Worm (Caenorhabditis elegans) whole organism, early embryonic: ENCODE measurements around the gene clec-205.
"Not testable (repeated sequence)": the region's sequence is repeated elsewhere in the genome, so short reads cannot be mapped to it uniquely, and the experiment has no call there.

Experiments used
- B0310.2 ChIP-seq: sonication (generic microtip); optimal IDR thresholded peaks from 2 replicates; lab custom pipeline; 2016; ENCODE audit warnings: mild to moderate bottlenecking, missing genetic modification characterization, missing compliant biosample characterization
- F13C5.2 ChIP-seq: sonication (generic microtip); optimal IDR thresholded peaks from 2 replicates; lab custom pipeline; 2017; ENCODE audit warnings: mild to moderate bottlenecking, missing genetic modification characterization, inconsistent platforms, missing compliant biosample characterization
- aly-1 ChIP-seq: sonication (generic microtip); optimal IDR thresholded peaks from 2 replicates; lab custom pipeline; 2016; ENCODE audit warnings: missing genetic modification characterization, missing compliant biosample characterization
- ama-1 ChIP-seq: fragments of 150-350 bp; optimal IDR thresholded peaks from 2 replicates; lab custom pipeline; 2014
- ceh-13 ChIP-seq: fragments of 200-800 bp; sonication (Bioruptor generic); optimal IDR thresholded peaks from 2 replicates; lab custom pipeline; 2018; ENCODE audit warnings: mild to moderate bottlenecking, missing genetic modification characterization, missing compliant biosample characterization
- ceh-36 ChIP-seq: sonication (generic microtip); optimal IDR thresholded peaks from 2 replicates; lab custom pipeline; 2016; ENCODE audit warnings: missing genetic modification characterization, inconsistent platforms, missing compliant biosample characterization
- ets-7 ChIP-seq: sonication (generic microtip); optimal IDR thresholded peaks from 2 replicates; lab custom pipeline; 2016; ENCODE audit warnings: missing genotype, missing genetic modification characterization, missing compliant biosample characterization
- flt-1 ChIP-seq: fragments of 200-800 bp; sonication (Bioruptor generic); IDR thresholded peaks from 2 replicates; pipeline ENCODE4 v1.3.6; 2022; ENCODE audit warnings: missing genetic modification characterization, missing compliant biosample characterization
- hmbx-1 ChIP-seq: sonication (generic microtip); optimal IDR thresholded peaks from 2 replicates; lab custom pipeline; 2016; ENCODE audit warnings: mild to moderate bottlenecking, missing genetic modification characterization, missing compliant biosample characterization
- hmg-4 ChIP-seq: fragments of 200-800 bp; sonication (Bioruptor generic); optimal IDR thresholded peaks from 2 replicates; lab custom pipeline; 2018; ENCODE audit warnings: mild to moderate bottlenecking, missing genetic modification characterization, missing compliant biosample characterization
- hnd-1 ChIP-seq: sonication (generic microtip); optimal IDR thresholded peaks from 2 replicates; lab custom pipeline; 2016; ENCODE audit warnings: missing genetic modification characterization, missing compliant biosample characterization
- pes-1 ChIP-seq: fragments of 200-800 bp; sonication (Bioruptor generic); IDR thresholded peaks from 2 replicates; pipeline ENCODE4 v1.3.6; 2022; ENCODE audit warnings: missing genetic modification reagents, missing genetic modification characterization, missing compliant biosample characterization
- scrt-1 ChIP-seq: fragments of 200-800 bp; sonication (Bioruptor generic); IDR thresholded peaks from 2 replicates; pipeline ENCODE4 v1.3.6; 2022; ENCODE audit warnings: missing genetic modification characterization, missing compliant biosample characterization
- sea-1 ChIP-seq: fragments of 200-800 bp; sonication (Bioruptor generic); conservative IDR thresholded peaks from 2 replicates; pipeline ENCODE4 v1.3.6; 2022; ENCODE audit warnings: missing genetic modification characterization, missing compliant biosample characterization
- tbx-11 ChIP-seq: fragments of 200-800 bp; sonication (Bioruptor generic); IDR thresholded peaks from 2 replicates; pipeline ENCODE4 v1.3.6; 2022; ENCODE audit warnings: missing genetic modification characterization, missing compliant biosample characterization
- tbx-37 ChIP-seq: fragments of 200-800 bp; sonication (Bioruptor generic); conservative IDR thresholded peaks from 2 replicates; pipeline ENCODE4 v1.3.6; 2022; ENCODE audit warnings: missing genetic modification reagents, missing genetic modification characterization, missing compliant biosample characterization
- tra-4 ChIP-seq: sonication (generic microtip); optimal IDR thresholded peaks from 2 replicates; lab custom pipeline; 2017; ENCODE audit warnings: missing genetic modification characterization, missing compliant biosample characterization

clec-205 gene

DNA sequence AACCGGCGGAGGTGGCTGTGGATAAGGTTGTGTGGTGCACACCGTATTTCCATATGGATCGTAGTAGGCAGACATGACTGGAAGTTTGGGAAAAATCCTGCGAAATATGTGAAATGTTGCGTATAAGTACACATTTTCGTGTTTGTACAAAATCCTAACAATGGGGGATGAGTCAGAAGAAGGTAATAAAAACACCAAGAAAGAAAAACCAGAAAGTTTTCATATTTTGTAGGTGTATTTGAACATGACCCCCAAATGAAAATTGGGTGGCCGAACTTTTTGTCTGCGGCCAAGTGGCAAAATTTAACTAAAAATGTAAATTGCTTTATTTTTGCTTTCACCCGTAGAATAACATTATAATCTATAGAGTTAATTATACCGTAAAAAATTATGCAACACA lies 50.3 kb downstream of the clec-205 start, which contains the start of gene Y46H3A.4:
Gene Y46H3A.4 (minus strand): TSS at position 101 of the 400 bp plus-strand sequence.
- TF ChIP-seq tbx-11 (GFP tag; lab: Robert Waterston, UW) (no peak), aly-1 (tag; lab: Kevin White, UChicago) (no peak), B0310.2 (tag; lab: Kevin White, UChicago) (no peak), ets-7 (tag; lab: Kevin White, UChicago) (no peak), ceh-13 (GFP tag; lab: Kevin White, UChicago) (no peak), scrt-1 (GFP tag; lab: Robert Waterston, UW) (no peak), hmbx-1 (tag; lab: Kevin White, UChicago) (no peak), F13C5.2 (tag; lab: Kevin White, UChicago) (no peak), sea-1 (GFP tag; lab: Robert Waterston, UW) (no peak), hmg-4 (GFP tag; lab: Kevin White, UChicago) (no peak), tra-4 (tag; lab: Kevin White, UChicago) (no peak), ceh-36 (tag; lab: Kevin White, UChicago) (no peak), hnd-1 (tag; lab: Kevin White, UChicago) (no peak), tbx-37 (GFP tag; lab: Robert Waterston, UW) (no peak), pes-1 (no peak), ama-1 (lab: Kevin White, UChicago) (no peak), flt-1 (no peak)

DNA sequence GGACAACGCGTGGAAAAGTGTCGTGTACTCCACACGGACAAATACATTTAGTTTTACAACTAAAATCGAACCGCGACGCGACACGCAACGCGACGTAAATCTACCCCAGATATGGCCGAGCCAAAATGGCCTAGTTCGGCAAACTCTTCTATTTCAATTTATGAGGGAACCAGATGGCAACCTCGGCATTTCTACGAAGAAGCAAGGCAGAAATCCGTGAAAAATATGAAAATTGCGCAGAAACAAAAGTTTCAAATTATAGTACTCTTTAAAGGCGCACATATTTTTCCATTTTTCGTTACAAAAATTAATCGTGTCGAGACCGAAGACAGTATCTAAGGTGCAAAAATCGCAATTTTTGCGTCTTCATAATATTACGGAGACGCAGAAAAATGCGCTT lies 54.1 kb downstream of the clec-205 start, which contains the start of gene Y46H3A.5:
Gene Y46H3A.5 (minus strand): TSS at position 101 of the 400 bp plus-strand sequence.
- TF ChIP-seq B0310.2 (tag; lab: Kevin White, UChicago); F13C5.2 (tag; lab: Kevin White, UChicago); tbx-37 (GFP tag; lab: Robert Waterston, UW): not testable (repeated sequence)
